Fruit fly (Drosophila melanogaster): ENCODE measurements around the gene CG9121.

The CG9121 gene

dm6 chr2L:5044892-5045619 is 5.8 kb downstream of the CG9121 start (continued):
- TF ChIP-seq CG7928 (GFP tag; optimal IDR thresholded peaks at IDR 0.05) (peak; percentile 26), tup (GFP tag; optimal IDR thresholded peaks at IDR 0.05) (no peak), CG2202 (tag; optimal IDR thresholded peaks at IDR 0.05) (no peak), CG13296 (GFP tag; optimal IDR thresholded peaks at IDR 0.05) (peak; percentile 43), pho (GFP tag; optimal IDR thresholded peaks at IDR 0.05) (no peak), Doc3 (GFP tag; IDR thresholded peaks at IDR 0.05; ENCODE audit: partially characterized antibody) (no peak), CG10959 (GFP tag; IDR thresholded peaks at IDR 0.05) (no peak), Optix (GFP tag; IDR thresholded peaks at IDR 0.05) (no peak), CG12299 (tag; optimal IDR thresholded peaks at IDR 0.05) (no peak), CG9876 (GFP tag; optimal IDR thresholded peaks at IDR 0.05) (peak; percentile 10), nau (GFP tag; optimal IDR thresholded peaks at IDR 0.05) (peak; percentile 16), Fer1 (GFP tag; optimal IDR thresholded peaks at IDR 0.05) (peak; percentile 26), Opbp (GFP tag; IDR thresholded peaks at IDR 0.05; ENCODE audit: partially characterized antibody) (0 out of 3 replicates have a peak, but pooled peaks have one; percentile 8), Stat92E (GFP tag; optimal IDR thresholded peaks at IDR 0.05) (no peak), YL-1 (GFP tag; optimal IDR thresholded peaks at IDR 0.05) (no peak), repo (GFP tag; optimal IDR thresholded peaks at IDR 0.05) (peak; percentile 48), CG3163 (GFP tag; optimal IDR thresholded peaks at IDR 0.05) (no peak), CG1602 (GFP tag; optimal IDR thresholded peaks at IDR 0.05) (peak; percentile 29), Sox100B (GFP tag; optimal IDR thresholded peaks at IDR 0.05) (peak; percentile 78), CG11247 (GFP tag; IDR thresholded peaks at IDR 0.05) (peak; percentile 16; the same call in 1 of the 2 replicates), hbn (GFP tag; IDR thresholded peaks at IDR 0.05; ENCODE audit: partially characterized antibody) (no peak), unc-4 (GFP tag; IDR thresholded peaks at IDR 0.05; ENCODE audit: partially characterized antibody) (no peak), toy (GFP tag; IDR thresholded peaks at IDR 0.05) (no peak), CG3281 (GFP tag; optimal IDR thresholded peaks at IDR 0.05) (peak; percentile 68), Gsc (GFP tag; IDR thresholded peaks at IDR 0.05) (no peak), CG17385 (GFP tag; optimal IDR thresholded peaks at IDR 0.05) (peak; percentile 53), fu2 (GFP tag; optimal IDR thresholded peaks at IDR 0.05) (no peak), nom (GFP tag; optimal IDR thresholded peaks at IDR 0.05) (peak; percentile 52), dpn (GFP tag; optimal IDR thresholded peaks at IDR 0.05) (peak; percentile 45 to 46), Dref (GFP tag; IDR thresholded peaks at IDR 0.05) (no peak), bigmax (GFP tag; optimal IDR thresholded peaks at IDR 0.05) (no peak), fru (optimal IDR thresholded peaks at IDR 0.05) (no peak), mld (GFP tag; IDR thresholded peaks at IDR 0.05; ENCODE audit: partially characterized antibody) (no peak), E2f2 (GFP tag; IDR thresholded peaks at IDR 0.05) (0 out of 2 replicates have a peak, but pooled peaks have one; percentile 23), Ptx1 (GFP tag; IDR thresholded peaks at IDR 0.05) (0 out of 2 replicates have a peak, but pooled peaks have one; percentile 26), CG12744 (GFP tag; optimal IDR thresholded peaks at IDR 0.05) (no peak), Dfd (GFP tag; optimal IDR thresholded peaks at IDR 0.05) (no peak), CG9817 (tag; optimal IDR thresholded peaks at IDR 0.05) (no peak), CG2678 (tag; optimal IDR thresholded peaks at IDR 0.05) (peak; percentile 76), gcm (GFP tag; optimal IDR thresholded peaks at IDR 0.05) (peak; percentile 61), CG16813 (GFP tag; IDR thresholded peaks at IDR 0.05; ENCODE audit: partially characterized antibody) (no peak), CG6765 (GFP tag; optimal IDR thresholded peaks at IDR 0.05) (peak; percentile 26), pfk (GFP tag; optimal IDR thresholded peaks at IDR 0.05) (no peak), CG13624 (GFP tag; optimal IDR thresholded peaks at IDR 0.05) (peak; percentile 45), CG7745 (tag; optimal IDR thresholded peaks at IDR 0.05) (no peak), CG31388 (GFP tag; optimal IDR thresholded peaks at IDR 0.05) (no peak), ranshi (GFP tag; IDR thresholded peaks at IDR 0.05) (no peak), CG1233 (GFP tag; optimal IDR thresholded peaks at IDR 0.05) (peak; percentile 19), Fer2 (tag; optimal IDR thresholded peaks at IDR 0.05) (no peak)

All from whole organism, embryonic.